Worm (Caenorhabditis elegans) whole organism, midembryonic: Measurements from ENCODE around the gene Y43C5A.2.

Experiments
- T22C8.4 ChIP-seq: fragments of 200-800 bp; sonication (Bioruptor generic); IDR thresholded peaks from 2 replicates; pipeline ENCODE4 v1.3.6; 2022; ENCODE audit warnings: missing genetic modification characterization, missing compliant biosample characterization
- cog-1 ChIP-seq: sonication (generic microtip); optimal IDR thresholded peaks from 2 replicates; lab custom pipeline; 2016; ENCODE audit warnings: missing genetic modification characterization, missing compliant biosample characterization
- flt-1 ChIP-seq: fragments of 200-800 bp; sonication (Bioruptor generic); IDR thresholded peaks from 2 replicates; pipeline ENCODE4 v1.3.6; 2022; ENCODE audit warnings: missing genetic modification characterization, missing compliant biosample characterization
- klf-2 ChIP-seq: fragments of 200-800 bp; sonication (Bioruptor generic); conservative IDR thresholded peaks from 2 replicates; pipeline ENCODE4 v1.3.6; 2022; ENCODE audit warnings: missing genetic modification reagents, missing genetic modification characterization, missing compliant biosample characterization
- med-1 ChIP-seq: sonication (generic microtip); optimal IDR thresholded peaks from 2 replicates; lab custom pipeline; 2017; ENCODE audit warnings: missing genetic modification characterization, mild to moderate bottlenecking, missing compliant biosample characterization, antibody characterized with exemption, missing genetic modification reagents; ENCODE audit not compliant: insufficient read depth
- ref-1 ChIP-seq: fragments of 200-800 bp; sonication (Bioruptor generic); conservative IDR thresholded peaks from 2 replicates; pipeline ENCODE4 v1.3.6; 2022; ENCODE audit warnings: missing genetic modification reagents, missing genetic modification characterization, missing compliant biosample characterization
- tab-1 ChIP-seq: fragments of 200-800 bp; sonication (Bioruptor generic); IDR thresholded peaks from 2 replicates; pipeline ENCODE4 v1.3.6; 2022; ENCODE audit warnings: missing genetic modification characterization, missing compliant biosample characterization
- ztf-29 ChIP-seq: fragments of 200-800 bp; sonication (Bioruptor generic); IDR thresholded peaks from 2 replicates; pipeline ENCODE4 v1.3.6; 2022; ENCODE audit warnings: missing genetic modification reagents, missing genetic modification characterization, missing compliant biosample characterization

ce11 chrIV:10250577-10251075 lies 19.1 kb upstream of the Y43C5A.2 start, which contains the start of gene daf-14:
- TF ChIP-seq ref-1 (GFP tag; lab: Robert Waterston, UW) (no peak), flt-1 (no peak), tab-1 (GFP tag; lab: Robert Waterston, UW) (no peak), T22C8.4 (no peak), klf-2 (GFP tag; lab: Robert Waterston, UW) (no peak), med-1 (GFP tag; lab: Kevin White, UChicago) (no peak), cog-1 (tag; lab: Kevin White, UChicago) (no peak), ztf-29 (GFP tag; lab: Robert Waterston, UW) (no peak)
